Worm (Caenorhabditis elegans) whole organism, L1 larva: Measurements from ENCODE around the gene Y59C2A.1.

Experiments used
- C16A3.4 ChIP-seq: fragments of 150-350 bp; optimal IDR thresholded peaks from 2 replicates; lab custom pipeline; 2014; ENCODE audit warnings: missing biosample characterization, missing genetic modification characterization
- F16B12.6 ChIP-seq: fragments of 150-350 bp; optimal IDR thresholded peaks from 2 replicates; lab custom pipeline; 2014; ENCODE audit warnings: missing biosample characterization, missing genetic modification characterization
- Y116A8C.19 ChIP-seq: sonication (generic microtip); optimal IDR thresholded peaks from 2 replicates; lab custom pipeline; 2016; ENCODE audit warnings: missing compliant biosample characterization, missing genetic modification characterization, borderline replicate concordance
- aly-2 ChIP-seq: fragments of 150-350 bp; optimal IDR thresholded peaks from 2 replicates; lab custom pipeline; 2014; ENCODE audit warnings: missing biosample characterization, missing genetic modification characterization
- blmp-1 ChIP-seq: fragments of 150-350 bp; optimal IDR thresholded peaks from 2 replicates; lab custom pipeline; 2014; ENCODE audit warnings: missing biosample characterization, missing genetic modification characterization
- ceh-82 ChIP-seq, 3 experiments: fragments of 150-350 bp in 1 of 3; sonication (generic microtip) in 2 of 3; optimal IDR thresholded peaks; 2 replicates each; lab custom pipeline; 2014 to 2017; ENCODE audit warnings: missing biosample characterization in 3 of 3, missing genetic modification characterization in 3 of 3
- dpl-1 ChIP-seq, 3 experiments: fragments of 150-350 bp in 2 of 3; sonication (generic microtip) in 1 of 3; optimal IDR thresholded peaks; 2 replicates each; lab custom pipeline; 2014 to 2017; ENCODE audit warnings: missing biosample characterization in 3 of 3, missing genetic modification characterization in 3 of 3, missing genetic modification reagents in 3 of 3
- dsc-1 ChIP-seq: sonication (generic microtip); optimal IDR thresholded peaks from 2 replicates; lab custom pipeline; 2016; ENCODE audit warnings: mild to moderate bottlenecking, missing genetic modification characterization, missing compliant biosample characterization
- efl-1 ChIP-seq, 4 experiments: fragments of 150-350 bp; optimal IDR thresholded peaks in 3 of 4; peaks in 1 of 4; 1 replicate in 1 of 4; 2 replicates in 3 of 4; lab custom pipeline; 2014; ENCODE audit warnings: missing biosample characterization in 2 of 4, missing genetic modification characterization in 2 of 4, missing genetic modification reagents in 2 of 4
- efl-3 ChIP-seq: fragments of 200-800 bp; sonication (Bioruptor generic); optimal IDR thresholded peaks from 2 replicates; lab custom pipeline; 2018; ENCODE audit warnings: mild to moderate bottlenecking, missing genetic modification characterization, missing compliant biosample characterization
- egl-13 ChIP-seq: sonication (generic microtip); optimal IDR thresholded peaks from 2 replicates; lab custom pipeline; 2016; ENCODE audit warnings: missing genotype, missing genetic modification reagents, missing genetic modification characterization, missing compliant biosample characterization
- elt-2 ChIP-seq: sonication (generic microtip); optimal IDR thresholded peaks from 2 replicates; lab custom pipeline; 2016; ENCODE audit warnings: missing genetic modification characterization, mild to moderate bottlenecking, inconsistent platforms, missing compliant biosample characterization, missing genetic modification reagents
- fkh-8 ChIP-seq: sonication (generic microtip); optimal IDR thresholded peaks from 2 replicates; lab custom pipeline; 2016; ENCODE audit warnings: mild to moderate bottlenecking, missing genetic modification characterization, missing compliant biosample characterization
- grh-1 ChIP-seq: fragments of 200-800 bp; sonication (Bioruptor generic); IDR thresholded peaks from 2 replicates; pipeline ENCODE4 v1.3.6; 2022; ENCODE audit warnings: missing genetic modification reagents, missing genetic modification characterization, missing compliant biosample characterization
- irx-1 ChIP-seq: sonication (generic microtip); optimal IDR thresholded peaks from 2 replicates; lab custom pipeline; 2016; ENCODE audit warnings: missing genetic modification characterization, missing compliant biosample characterization
- isw-1 ChIP-seq: fragments of 200-800 bp; sonication (Bioruptor generic); IDR thresholded peaks from 2 replicates; pipeline ENCODE4 v1.3.6; 2022; ENCODE audit warnings: missing genetic modification characterization, missing compliant biosample characterization
- jun-1 ChIP-seq: fragments of 150-350 bp; optimal IDR thresholded peaks from 2 replicates; lab custom pipeline; 2014; ENCODE audit warnings: missing biosample characterization, missing genetic modification reagents, missing genetic modification characterization
- lin-13 ChIP-seq: fragments of 150-350 bp; optimal IDR thresholded peaks from 2 replicates; lab custom pipeline; 2014; ENCODE audit warnings: missing biosample characterization, missing genetic modification reagents, missing genetic modification characterization
- lin-14 ChIP-seq: fragments of 200-800 bp; sonication (Bioruptor generic); optimal IDR thresholded peaks from 2 replicates; lab custom pipeline; 2018; ENCODE audit warnings: mild to moderate bottlenecking, missing genetic modification characterization, moderate library complexity, missing compliant biosample characterization
- lin-15B ChIP-seq: fragments of 150-350 bp; sonication (generic microtip); optimal IDR thresholded peaks from 3 replicates; lab custom pipeline; 2014; ENCODE audit warnings: missing biosample characterization, missing genetic modification characterization
- lin-35 ChIP-seq, 2 experiments: fragments of 150-350 bp; optimal IDR thresholded peaks; 2 replicates each; lab custom pipeline; 2014; ENCODE audit warnings: missing biosample characterization in 2 of 2, missing genetic modification characterization in 2 of 2, missing genetic modification reagents in 2 of 2
- lsy-2 ChIP-seq, 2 experiments: fragments of 150-350 bp; optimal IDR thresholded peaks; 2 replicates each; lab custom pipeline; 2014; ENCODE audit warnings: missing biosample characterization in 2 of 2, missing genetic modification characterization in 2 of 2
- mab-9 ChIP-seq: fragments of 200-800 bp; sonication (Bioruptor generic); IDR thresholded peaks from 2 replicates; pipeline ENCODE4 v1.3.6; 2022; ENCODE audit warnings: missing genetic modification reagents, missing genetic modification characterization, missing compliant biosample characterization
- mdl-1 ChIP-seq, 2 experiments: fragments of 150-350 bp; optimal IDR thresholded peaks; 2 replicates each; lab custom pipeline; 2014 to 2017; ENCODE audit warnings: missing biosample characterization in 2 of 2, missing genetic modification characterization in 2 of 2, inconsistent platforms in 1 of 2
- mep-1 ChIP-seq: fragments of 150-350 bp; optimal IDR thresholded peaks from 2 replicates; lab custom pipeline; 2014; ENCODE audit warnings: missing biosample characterization, missing genetic modification characterization
- nhr-19 ChIP-seq: fragments of 200-800 bp; sonication (Bioruptor generic); conservative IDR thresholded peaks from 2 replicates; pipeline ENCODE4 v1.3.6; 2022; ENCODE audit warnings: missing genetic modification characterization, missing compliant biosample characterization
- nhr-20 ChIP-seq: sonication (generic microtip); optimal IDR thresholded peaks from 2 replicates; lab custom pipeline; 2016; ENCODE audit warnings: mild to moderate bottlenecking, missing genetic modification characterization, missing compliant biosample characterization
- nhr-237 ChIP-seq: fragments of 150-350 bp; optimal IDR thresholded peaks from 2 replicates; lab custom pipeline; 2014; ENCODE audit warnings: missing biosample characterization, missing genetic modification characterization
- nhr-85 ChIP-seq: sonication (generic microtip); peaks from one replicate; lab custom pipeline; 2016; ENCODE audit warnings: missing genetic modification characterization, inconsistent platforms, missing compliant biosample characterization
- pax-3 ChIP-seq: fragments of 200-800 bp; sonication (Bioruptor generic); optimal IDR thresholded peaks from 2 replicates; lab custom pipeline; 2018; ENCODE audit warnings: mild to moderate bottlenecking, missing genetic modification characterization, moderate library complexity, missing compliant biosample characterization
- rnt-1 ChIP-seq: sonication (generic microtip); optimal IDR thresholded peaks from 2 replicates; lab custom pipeline; 2016; ENCODE audit warnings: mild to moderate bottlenecking, missing genetic modification characterization, moderate library complexity, missing compliant biosample characterization
- skn-1 ChIP-seq: fragments of 150-350 bp; optimal IDR thresholded peaks from 2 replicates; lab custom pipeline; 2014; ENCODE audit warnings: missing biosample characterization, missing genetic modification characterization
- snu-23 ChIP-seq: sonication (generic microtip); optimal IDR thresholded peaks from 2 replicates; lab custom pipeline; 2016; ENCODE audit warnings: missing genetic modification characterization, missing compliant biosample characterization
- swsn-7 ChIP-seq: sonication (generic microtip); optimal IDR thresholded peaks from 2 replicates; lab custom pipeline; 2016; ENCODE audit warnings: missing genetic modification characterization, missing compliant biosample characterization
- tbx-2 ChIP-seq: sonication (generic microtip); optimal IDR thresholded peaks from 2 replicates; lab custom pipeline; 2016; ENCODE audit warnings: missing genetic modification characterization, missing compliant biosample characterization
- unc-30 ChIP-seq: sonication (generic microtip); optimal IDR thresholded peaks from 2 replicates; lab custom pipeline; 2017; ENCODE audit warnings: missing biosample characterization, missing genetic modification characterization
- unc-86 ChIP-seq: sonication (generic microtip); optimal IDR thresholded peaks from 2 replicates; lab custom pipeline; 2016; ENCODE audit warnings: missing genetic modification characterization, missing compliant biosample characterization
- unc-98 ChIP-seq: fragments of 200-800 bp; sonication (Bioruptor generic); IDR thresholded peaks from 2 replicates; pipeline ENCODE4 v1.3.6; 2022; ENCODE audit warnings: missing genetic modification characterization, missing compliant biosample characterization
- vab-15 ChIP-seq: sonication (generic microtip); optimal IDR thresholded peaks from 2 replicates; lab custom pipeline; 2017; ENCODE audit warnings: missing genotype, mild to moderate bottlenecking, missing genetic modification characterization, missing compliant biosample characterization
- xbp-1 ChIP-seq: sonication (generic microtip); optimal IDR thresholded peaks from 2 replicates; lab custom pipeline; 2016; ENCODE audit warnings: missing genetic modification characterization, missing compliant biosample characterization
- ztf-11 ChIP-seq, 2 experiments: sonication (generic microtip); optimal IDR thresholded peaks; 2 replicates each; lab custom pipeline; 2016 to 2017; ENCODE audit warnings: missing genetic modification characterization in 2 of 2, missing biosample characterization in 1 of 2, missing compliant biosample characterization in 1 of 2

Y59C2A.1 gene

ce11 chrII:2204077-2204476 is 3.8 kb upstream of the Y59C2A.1 start, which contains the start of gene Y59C2A.2:
TSS of gene Y59C2A.2 (minus strand) at chrII:2204137.
- TF ChIP-seq mab-9 (GFP tag; lab: Robert Waterston, UW) (no peak), efl-1 (optimal IDR thresholded peaks at IDR 0.05; lab: Kevin White, UChicago) (peak; percentile 94 to 96), efl-1 (GFP tag; optimal IDR thresholded peaks at IDR 0.05 in 1 of 2; lab: Kevin White, UChicago) (peak; percentile 95 to 99), elt-2 (tag; lab: Kevin White, UChicago) (no peak), grh-1 (GFP tag; lab: Robert Waterston, UW) (0 out of 2 replicates have a peak, but pooled peaks have one; percentile 32), swsn-7 (peak; percentile 18), ceh-82 (tag; optimal IDR thresholded peaks at IDR 0.05; lab: Kevin White, UChicago) (peak; percentile 2 to 74 (median 24)), skn-1 (tag; lab: Kevin White, UChicago) (peak; percentile 42), nhr-85 (peak; percentile 61), Y116A8C.19 (tag; lab: Kevin White, UChicago) (no peak), dsc-1 (peak; percentile 31), lin-13 (GFP tag; lab: Kevin White, UChicago) (peak; percentile 48), pax-3 (tag; lab: Kevin White, UChicago) (peak; percentile 16), lin-14 (GFP tag; lab: Kevin White, UChicago) (peak; percentile 36), fkh-8 (tag; lab: Kevin White, UChicago) (peak; percentile 23), unc-86 (tag; lab: Kevin White, UChicago) (peak; percentile 4), mep-1 (tag; lab: Kevin White, UChicago) (peak; percentile 19), blmp-1 (tag; lab: Kevin White, UChicago) (peak; percentile 25), jun-1 (tag; lab: Kevin White, UChicago) (peak; percentile 6), nhr-237 (tag; lab: Kevin White, UChicago) (no peak), mdl-1 (tag; optimal IDR thresholded peaks at IDR 0.05; lab: Kevin White, UChicago) (peak in 1 of 2 experiments; percentile 22), F16B12.6 (peak; percentile 35), nhr-20 (tag; lab: Kevin White, UChicago) (peak; percentile 15), rnt-1 (peak; percentile 53), lin-15B (tag; lab: Kevin White, UChicago) (peak; percentile 26), dpl-1 (GFP tag; optimal IDR thresholded peaks at IDR 0.05; lab: Kevin White, UChicago) (peak; percentile 88 to 94 (median 93)), ztf-11 (tag; optimal IDR thresholded peaks at IDR 0.05; lab: Kevin White, UChicago) (no peak), nhr-19 (GFP tag; lab: Robert Waterston, UW) (peak; percentile 30), isw-1 (GFP tag; lab: Robert Waterston, UW) (peak; percentile 22; the same call in 1 of the 2 replicates), C16A3.4 (peak; percentile 58), unc-98 (GFP tag; lab: Robert Waterston, UW) (no peak), aly-2 (peak; percentile 39), snu-23 (GFP tag; lab: Kevin White, UChicago) (peak; percentile 54), unc-30 (no peak), lin-35 (GFP tag; optimal IDR thresholded peaks at IDR 0.05; lab: Kevin White, UChicago) (peak; percentile 93 to 97), xbp-1 (peak; percentile 26), vab-15 (tag; lab: Kevin White, UChicago) (peak; percentile 39), irx-1 (peak; percentile 29), efl-3 (GFP tag; lab: Kevin White, UChicago) (no peak), lsy-2 (tag; optimal IDR thresholded peaks at IDR 0.05; lab: Kevin White, UChicago) (peak; percentile 62 to 78), tbx-2 (tag; lab: Kevin White, UChicago) (peak; percentile 45), egl-13 (tag; lab: Kevin White, UChicago) (no peak)
